Worm (Caenorhabditis elegans) whole organism, mixed stage, embryonic: ENCODE data around the gene B0432.9.
A peak's percentile ranks its signal among the peaks of the same experiment; 100 is the strongest.

Source experiments
- M03D4.4 ChIP-seq: sonication (generic microtip); optimal IDR thresholded peaks from 2 replicates; lab custom pipeline; 2017; ENCODE audit warnings: mild to moderate bottlenecking, missing genetic modification characterization, missing compliant biosample characterization
- bed-3 ChIP-seq: fragments of 200-800 bp; sonication (Bioruptor generic); optimal IDR thresholded peaks from 3 replicates; lab custom pipeline; 2018; ENCODE audit warnings: mild to moderate bottlenecking, missing genetic modification characterization, moderate library complexity, missing compliant biosample characterization
- blmp-1 ChIP-seq: fragments of 150-350 bp; optimal IDR thresholded peaks from 2 replicates; lab custom pipeline; 2014; ENCODE audit warnings: missing biosample characterization, missing genetic modification characterization
- ceh-39 ChIP-seq: fragments of 150-350 bp; optimal IDR thresholded peaks from 2 replicates; lab custom pipeline; 2014; ENCODE audit warnings: missing biosample characterization, missing genetic modification characterization
- ceh-43 ChIP-seq: fragments of 200-800 bp; sonication (Bioruptor generic); optimal IDR thresholded peaks from 2 replicates; lab custom pipeline; 2018; ENCODE audit warnings: mild to moderate bottlenecking, missing genetic modification characterization, moderate library complexity, missing compliant biosample characterization
- ceh-83 ChIP-seq: fragments of 200-800 bp; sonication (Bioruptor generic); optimal IDR thresholded peaks from 2 replicates; lab custom pipeline; 2018; ENCODE audit warnings: mild to moderate bottlenecking, missing genetic modification characterization, missing compliant biosample characterization
- drap-1 ChIP-seq: fragments of 200-800 bp; sonication (Bioruptor generic); optimal IDR thresholded peaks from 3 replicates; lab custom pipeline; 2018; ENCODE audit warnings: mild to moderate bottlenecking, missing genetic modification characterization, missing compliant biosample characterization
- elt-1 ChIP-seq: sonication (generic microtip); optimal IDR thresholded peaks from 2 replicates; lab custom pipeline; 2017; ENCODE audit warnings: missing genetic modification characterization, mild to moderate bottlenecking, missing compliant biosample characterization, antibody characterized with exemption, moderate library complexity, borderline replicate concordance; ENCODE audit not compliant: insufficient read depth
- elt-3 ChIP-seq: fragments of 150-350 bp; optimal IDR thresholded peaks from 2 replicates; lab custom pipeline; 2014; ENCODE audit warnings: missing biosample characterization, missing genetic modification characterization
- flh-1 ChIP-seq: fragments of 200-800 bp; sonication (Bioruptor generic); optimal IDR thresholded peaks from 2 replicates; lab custom pipeline; 2018; ENCODE audit warnings: mild to moderate bottlenecking, missing genetic modification characterization, moderate library complexity, missing compliant biosample characterization
- hlh-1 ChIP-seq: fragments of 150-350 bp; optimal IDR thresholded peaks from 2 replicates; lab custom pipeline; 2014; ENCODE audit warnings: missing biosample characterization, missing genetic modification reagents, missing genetic modification characterization
- lin-13 ChIP-seq: fragments of 150-350 bp; optimal IDR thresholded peaks from 2 replicates; lab custom pipeline; 2014; ENCODE audit warnings: missing biosample characterization, missing genetic modification characterization
- lin-32 ChIP-seq: fragments of 200-800 bp; sonication (Bioruptor generic); optimal IDR thresholded peaks from 2 replicates; lab custom pipeline; 2018; ENCODE audit warnings: mild to moderate bottlenecking, missing genetic modification characterization, missing compliant biosample characterization
- lsy-2 ChIP-seq: fragments of 150-350 bp; optimal IDR thresholded peaks from 2 replicates; lab custom pipeline; 2014; ENCODE audit warnings: missing biosample characterization, missing genetic modification characterization
- mep-1 ChIP-seq: fragments of 150-350 bp; optimal IDR thresholded peaks from 2 replicates; lab custom pipeline; 2017; ENCODE audit warnings: missing biosample characterization, missing genetic modification reagents, missing genetic modification characterization, inconsistent platforms
- nhr-12 ChIP-seq: fragments of 150-350 bp; optimal IDR thresholded peaks from 2 replicates; lab custom pipeline; 2014; ENCODE audit warnings: missing biosample characterization, missing genetic modification characterization
- nhr-2 ChIP-seq: fragments of 150-350 bp; optimal IDR thresholded peaks from 2 replicates; lab custom pipeline; 2014; ENCODE audit warnings: missing biosample characterization, missing genetic modification characterization
- nhr-237 ChIP-seq: fragments of 150-350 bp; optimal IDR thresholded peaks from 2 replicates; lab custom pipeline; 2014; ENCODE audit warnings: missing biosample characterization, missing genetic modification characterization
- nhr-28 ChIP-seq: fragments of 150-350 bp; optimal IDR thresholded peaks from 2 replicates; lab custom pipeline; 2014; ENCODE audit warnings: missing biosample characterization, missing genetic modification characterization
- nhr-76 ChIP-seq: sonication (generic microtip); optimal IDR thresholded peaks from 2 replicates; lab custom pipeline; 2017; ENCODE audit warnings: missing biosample characterization, missing genetic modification characterization
- pha-4 ChIP-seq: fragments of 150-350 bp; optimal IDR thresholded peaks from 2 replicates; lab custom pipeline; 2018; ENCODE audit warnings: missing biosample characterization, missing genetic modification reagents, missing genetic modification characterization
- sem-2 ChIP-seq: fragments of 200-800 bp; sonication (Bioruptor generic); optimal IDR thresholded peaks from 2 replicates; lab custom pipeline; 2018; ENCODE audit warnings: mild to moderate bottlenecking, missing genetic modification characterization, missing compliant biosample characterization
- snpc-4 ChIP-seq: fragments of 150-350 bp; optimal IDR thresholded peaks from 2 replicates; lab custom pipeline; 2014; ENCODE audit warnings: missing biosample characterization, missing genetic modification characterization
- sptf-1 ChIP-seq: sonication (generic microtip); optimal IDR thresholded peaks from 2 replicates; lab custom pipeline; 2017; ENCODE audit warnings: mild to moderate bottlenecking, missing genetic modification characterization, moderate library complexity, missing compliant biosample characterization
- tbx-8 ChIP-seq: fragments of 200-800 bp; sonication (Bioruptor generic); optimal IDR thresholded peaks from 2 replicates; lab custom pipeline; 2018; ENCODE audit warnings: mild to moderate bottlenecking, missing genetic modification characterization, moderate library complexity, missing compliant biosample characterization
- unc-120 ChIP-seq: sonication (generic microtip); optimal IDR thresholded peaks from 2 replicates; lab custom pipeline; 2017; ENCODE audit warnings: missing genetic modification characterization, missing compliant biosample characterization; ENCODE audit not compliant: poor library complexity, severe bottlenecking
- unc-39 ChIP-seq: fragments of 150-350 bp; optimal IDR thresholded peaks from 2 replicates; lab custom pipeline; 2014; ENCODE audit warnings: missing biosample characterization, missing genetic modification characterization
- unc-62 ChIP-seq: fragments of 150-350 bp; optimal IDR thresholded peaks from 2 replicates; lab custom pipeline; 2014; ENCODE audit warnings: missing biosample characterization, missing genetic modification reagents, missing genetic modification characterization
- zip-8 ChIP-seq: fragments of 150-350 bp; optimal IDR thresholded peaks from 2 replicates; lab custom pipeline; 2014; ENCODE audit warnings: missing biosample characterization, missing genetic modification characterization

Gene B0432.9

DNA sequence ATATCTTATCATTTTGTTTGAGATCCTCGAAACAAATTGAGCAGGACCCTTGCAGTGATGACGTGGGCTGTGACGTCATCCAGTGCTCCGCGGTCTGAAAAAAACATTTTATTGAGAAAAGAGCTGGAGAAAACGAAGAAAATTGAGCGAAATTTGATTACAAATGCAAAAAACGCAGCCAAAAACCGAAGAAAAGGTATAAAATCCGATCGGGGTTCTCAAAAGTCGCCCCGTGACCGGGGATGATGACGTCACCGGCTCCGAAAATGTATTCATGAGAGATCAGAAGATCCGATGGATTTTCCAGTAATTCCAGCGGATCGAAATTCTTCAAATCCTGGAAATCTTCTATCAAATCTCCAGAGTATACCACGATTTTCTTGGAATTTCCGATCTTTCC lies 1.0 kb downstream of the B0432.9 start, which contains the start of gene trul-1:
trul-1 (minus strand) TSS at position 101 of the 400 bp plus-strand sequence.
- TF ChIP-seq lin-32 (GFP tag; lab: Kevin White, UChicago) (no peak), lin-13 (tag; lab: Kevin White, UChicago) (no peak), unc-120 (tag; lab: Kevin White, UChicago) (no peak), zip-8 (tag; lab: Kevin White, UChicago) (peak; percentile 85), drap-1 (GFP tag; lab: Kevin White, UChicago) (no peak)

DNA sequence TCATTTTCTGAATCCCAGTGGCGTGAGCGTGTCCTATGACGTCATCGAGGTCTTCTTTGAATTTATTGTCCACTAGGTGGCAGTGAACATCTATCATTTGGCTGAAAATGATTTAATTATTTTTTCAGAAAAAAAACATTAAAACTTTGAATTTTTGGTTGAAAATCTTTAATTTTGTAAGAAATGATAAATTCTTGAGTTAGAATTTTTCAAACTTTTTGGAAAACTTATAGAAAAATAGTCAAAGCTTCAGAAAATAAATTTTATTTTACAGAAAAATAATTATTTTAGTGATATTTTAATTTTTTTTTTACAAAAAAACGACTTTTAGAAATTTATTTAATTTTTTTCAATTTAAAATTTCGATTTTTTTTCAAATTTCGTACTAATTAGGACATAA lies 4.9 kb downstream of the B0432.9 start, which contains the start of gene B0432.8:
B0432.8 (minus strand) TSS at position 101 of the 400 bp plus-strand sequence.
- TF ChIP-seq zip-8 (tag; lab: Kevin White, UChicago), result peak; percentile 78
- no peak for TF ChIP-seq unc-39 (tag; lab: Kevin White, UChicago)
- no peak for TF ChIP-seq nhr-2 (tag; lab: Kevin White, UChicago)

DNA sequence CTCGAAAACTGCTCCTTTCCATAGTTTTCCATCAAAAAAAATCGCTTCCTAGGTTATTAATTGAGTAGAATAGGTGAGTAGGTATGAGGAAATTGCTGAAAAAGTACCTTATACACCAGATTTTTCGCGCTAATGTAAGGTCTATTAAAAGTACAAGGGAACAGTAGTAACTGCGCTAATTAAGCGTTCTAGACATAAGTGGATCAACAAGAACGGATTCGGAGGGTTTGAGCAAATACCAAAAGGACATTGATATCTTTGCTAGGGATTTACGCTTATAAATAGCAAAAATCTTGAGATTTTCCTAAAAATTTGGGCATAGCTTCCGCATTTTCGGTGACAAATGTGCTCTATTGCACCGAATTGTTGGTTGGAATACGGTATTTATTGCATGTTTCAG lies 9.6 kb downstream of the B0432.9 start, which contains the start of gene B0432.7:
B0432.7 (minus strand) TSS at position 101 of the 400 bp plus-strand sequence.
- TF ChIP-seq nhr-76 (no peak), zip-8 (tag; lab: Kevin White, UChicago) (no peak), ceh-43 (no peak), sem-2 (GFP tag; lab: Kevin White, UChicago) (no peak), elt-3 (tag; lab: Kevin White, UChicago) (no peak), mep-1 (no peak), nhr-2 (tag; lab: Kevin White, UChicago) (no peak), elt-1 (no peak), lin-13 (tag; lab: Kevin White, UChicago) (no peak), snpc-4 (tag; lab: Kevin White, UChicago) (no peak), tbx-8 (no peak), pha-4 (tag; lab: Kevin White, UChicago) (no peak), nhr-12 (tag; lab: Kevin White, UChicago) (no peak), ceh-39 (tag; lab: Kevin White, UChicago) (no peak), flh-1 (no peak), M03D4.4 (no peak), bed-3 (GFP tag; lab: Kevin White, UChicago) (no peak)

DNA sequence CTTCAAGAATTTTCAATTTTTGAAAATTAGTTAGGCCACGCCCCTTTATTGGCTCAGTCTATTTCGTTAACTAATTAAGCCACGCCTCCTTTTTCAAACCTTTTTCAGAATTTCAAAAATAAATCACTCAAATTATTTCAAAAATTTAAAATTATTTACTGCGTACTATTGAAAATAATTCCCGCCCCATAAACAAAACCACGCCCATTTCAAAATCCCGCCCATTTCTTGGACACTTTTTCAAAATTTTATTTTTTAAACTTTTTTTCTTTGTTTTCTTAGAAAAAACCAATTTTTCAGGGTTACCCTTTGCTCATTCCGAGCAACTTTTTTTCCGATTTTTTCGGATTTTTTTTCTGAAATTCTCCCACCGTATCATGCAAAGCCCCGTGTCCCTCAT lies 19.4 kb downstream of the B0432.9 start, which contains the start of gene B0432.14:
B0432.14 (plus strand) TSS at position 301 of the 400 bp plus-strand sequence.
- TF ChIP-seq unc-62 (no peak), ceh-43 (no peak), sptf-1 (tag; lab: Kevin White, UChicago) (no peak), sem-2 (GFP tag; lab: Kevin White, UChicago) (no peak), snpc-4 (tag; lab: Kevin White, UChicago) (no peak), hlh-1 (tag; lab: Kevin White, UChicago) (no peak), blmp-1 (tag; lab: Kevin White, UChicago) (no peak), bed-3 (GFP tag; lab: Kevin White, UChicago) (no peak), lin-32 (GFP tag; lab: Kevin White, UChicago) (no peak), nhr-237 (tag; lab: Kevin White, UChicago) (no peak)

DNA sequence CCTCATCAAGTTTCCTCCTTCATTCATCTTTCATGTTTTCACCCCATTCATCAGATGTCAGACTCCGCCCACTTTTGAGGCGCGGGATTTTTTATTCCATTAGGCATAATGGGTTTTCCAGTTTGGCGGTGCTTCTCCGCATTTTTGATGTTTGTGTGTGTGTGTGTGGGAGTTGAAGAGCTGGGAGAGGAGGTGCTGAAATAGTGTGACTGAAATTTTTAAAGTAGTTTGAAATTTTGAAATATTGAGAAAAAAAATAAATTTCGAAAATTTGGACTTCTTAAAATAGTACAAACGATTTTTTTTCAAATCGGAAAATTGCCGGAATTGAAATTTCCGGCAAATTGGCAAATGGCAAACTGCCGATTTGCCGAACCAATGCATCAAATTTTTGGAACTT lies 19.9 kb downstream of the B0432.9 start, which contains the start of gene scc-2:
scc-2 (minus strand) TSS at position 101 of the 400 bp plus-strand sequence.
- no peak for TF ChIP-seq drap-1 (GFP tag; lab: Kevin White, UChicago)
- no peak for TF ChIP-seq sptf-1 (tag; lab: Kevin White, UChicago)
- TF ChIP-seq M03D4.4, result no peak
- no peak for TF ChIP-seq ceh-83 (GFP tag; lab: Kevin White, UChicago)
- no peak for TF ChIP-seq unc-62
- no peak for TF ChIP-seq lsy-2 (tag; lab: Kevin White, UChicago)
- no peak for TF ChIP-seq blmp-1 (tag; lab: Kevin White, UChicago)
- TF ChIP-seq unc-120 (tag; lab: Kevin White, UChicago), result no peak
- no peak for TF ChIP-seq lin-32 (GFP tag; lab: Kevin White, UChicago)
- no peak for TF ChIP-seq nhr-237 (tag; lab: Kevin White, UChicago)
- no peak for TF ChIP-seq elt-3 (tag; lab: Kevin White, UChicago)
- TF ChIP-seq elt-1, result no peak

DNA sequence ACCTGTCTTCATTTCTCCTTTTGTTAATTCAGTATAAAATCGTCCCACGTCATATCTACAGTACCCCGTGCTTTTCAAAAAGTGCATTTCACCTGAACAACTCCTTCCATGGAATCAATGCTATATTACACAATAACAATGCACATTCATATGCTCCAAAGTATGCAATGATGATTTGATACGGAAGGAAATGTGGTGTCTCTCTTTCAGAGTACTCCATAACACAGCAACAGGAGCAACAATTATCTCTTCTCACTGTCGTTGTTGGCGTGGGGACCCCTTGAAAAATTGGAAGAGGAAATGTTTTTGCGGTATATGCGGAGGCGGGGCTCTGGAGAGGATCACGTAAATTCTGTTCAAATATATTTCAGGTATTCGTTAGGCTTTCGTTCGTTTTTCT lies 26.0 kb downstream of the B0432.9 start, which contains the start of gene cat-2:
cat-2 (plus strand) TSS at position 301 of the 400 bp plus-strand sequence.
- TF ChIP-seq ceh-39 (tag; lab: Kevin White, UChicago), result no peak
- no peak for TF ChIP-seq nhr-28 (tag; lab: Kevin White, UChicago)
- no peak for TF ChIP-seq snpc-4 (tag; lab: Kevin White, UChicago)
- no peak for TF ChIP-seq lin-32 (GFP tag; lab: Kevin White, UChicago)
- no peak for TF ChIP-seq zip-8 (tag; lab: Kevin White, UChicago)
